Worm (Caenorhabditis elegans): ENCODE data around the gene lmtr-2.

ce11 chrV:8043664-8044063, 32.8 kb upstream of the lmtr-2 start:
- no peak for TF ChIP-seq T22C8.4 (GFP tag; IDR thresholded peaks at IDR 0.05)
- no peak for TF ChIP-seq flt-1 (GFP tag; IDR thresholded peaks at IDR 0.05)
- no peak for TF ChIP-seq ref-1 (GFP tag; conservative IDR thresholded peaks at IDR 0.05)
- no peak for TF ChIP-seq tab-1 (GFP tag; IDR thresholded peaks at IDR 0.05)
- TF ChIP-seq klf-2 (GFP tag; conservative IDR thresholded peaks at IDR 0.05), result no peak
- TF ChIP-seq ztf-23 (GFP tag; IDR thresholded peaks at IDR 0.05), result no peak
- TF ChIP-seq ztf-29 (GFP tag; IDR thresholded peaks at IDR 0.05), result no peak
- TF ChIP-seq med-1 (GFP tag; optimal IDR thresholded peaks at IDR 0.05; ENCODE audit: insufficient read depth), result no peak
- no peak for TF ChIP-seq cog-1 (tag; optimal IDR thresholded peaks at IDR 0.05)

Data from whole organism, midembryonic.